Worm (Caenorhabditis elegans) whole organism, midembryonic: ENCODE measurements around the gene tkt-1.

Experiments used
- T22C8.4 ChIP-seq: fragments of 200-800 bp; sonication (Bioruptor generic); IDR thresholded peaks from 2 replicates; pipeline ENCODE4 v1.3.6; 2022; ENCODE audit warnings: missing genetic modification characterization, missing compliant biosample characterization
- cog-1 ChIP-seq: sonication (generic microtip); optimal IDR thresholded peaks from 2 replicates; lab custom pipeline; 2016; ENCODE audit warnings: missing genetic modification characterization, missing compliant biosample characterization
- flt-1 ChIP-seq: fragments of 200-800 bp; sonication (Bioruptor generic); IDR thresholded peaks from 2 replicates; pipeline ENCODE4 v1.3.6; 2022; ENCODE audit warnings: missing genetic modification characterization, missing compliant biosample characterization
- klf-2 ChIP-seq: fragments of 200-800 bp; sonication (Bioruptor generic); conservative IDR thresholded peaks from 2 replicates; pipeline ENCODE4 v1.3.6; 2022; ENCODE audit warnings: missing genetic modification reagents, missing genetic modification characterization, missing compliant biosample characterization
- med-1 ChIP-seq: sonication (generic microtip); optimal IDR thresholded peaks from 2 replicates; lab custom pipeline; 2017; ENCODE audit warnings: missing genetic modification characterization, mild to moderate bottlenecking, missing compliant biosample characterization, antibody characterized with exemption, missing genetic modification reagents; ENCODE audit not compliant: insufficient read depth
- ref-1 ChIP-seq: fragments of 200-800 bp; sonication (Bioruptor generic); conservative IDR thresholded peaks from 2 replicates; pipeline ENCODE4 v1.3.6; 2022; ENCODE audit warnings: missing genetic modification reagents, missing genetic modification characterization, missing compliant biosample characterization
- ztf-23 ChIP-seq: fragments of 200-800 bp; sonication (Bioruptor generic); IDR thresholded peaks from 2 replicates; pipeline ENCODE4 v1.3.6; 2022; ENCODE audit warnings: missing genetic modification reagents, missing genetic modification characterization, missing compliant biosample characterization

DNA sequence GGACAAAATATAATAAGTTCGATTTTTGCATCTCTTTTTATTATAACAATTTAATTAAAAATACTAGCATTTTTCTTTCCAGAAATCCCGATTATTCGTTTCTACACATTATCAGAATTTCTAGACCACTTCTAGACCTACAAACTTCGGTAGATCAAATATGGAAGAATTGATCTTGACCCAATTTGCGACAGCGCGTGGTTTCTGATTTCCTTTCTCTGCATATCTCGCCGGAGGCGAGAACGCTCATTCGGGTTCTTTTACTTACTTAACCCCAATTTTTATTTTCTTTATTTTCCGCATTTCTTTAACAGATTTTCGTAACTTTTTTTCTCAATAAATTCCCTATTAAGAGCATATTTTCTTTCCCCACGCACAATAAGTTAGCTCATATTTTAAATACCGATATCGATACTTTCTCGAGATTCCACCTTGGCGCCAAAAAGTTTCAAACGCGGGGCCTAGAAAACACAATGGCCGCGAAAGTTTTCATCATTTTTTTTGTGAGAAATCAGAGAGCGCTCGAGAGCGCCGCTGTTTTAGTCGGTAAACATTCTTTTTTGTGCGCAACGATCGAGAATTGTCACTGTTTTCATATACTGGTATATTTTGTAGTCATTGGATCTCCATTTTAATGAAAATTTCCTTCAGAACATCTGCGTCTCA lies 821 bp upstream of the tkt-1 start:
- TF ChIP-seq T22C8.4 (GFP tag; lab: Robert Waterston, UW) (no peak), med-1 (GFP tag; lab: Kevin White, UChicago) (no peak), ztf-23 (no peak), flt-1 (GFP tag; lab: Robert Waterston, UW) (no peak), ref-1 (GFP tag; lab: Robert Waterston, UW) (no peak), cog-1 (tag; lab: Kevin White, UChicago) (no peak), klf-2 (GFP tag; lab: Robert Waterston, UW) (no peak)
